Fruit fly (Drosophila melanogaster) whole organism, embryonic: Measurements from ENCODE around the gene CG6325.

Experiments
- CG1024 ChIP-seq: fragments of 200-800 bp; sonication (Bioruptor generic); IDR thresholded peaks from 2 replicates; pipeline ENCODE4 v1.3.6; 2022; ENCODE audit warnings: missing biosample characterization, missing genetic modification characterization
- CG10654 ChIP-seq: fragments of 200-800 bp; sonication (Bioruptor generic); optimal IDR thresholded peaks from 2 replicates; lab custom pipeline; 2016; ENCODE audit warnings: missing biosample characterization, missing genetic modification characterization
- CG11456 ChIP-seq: fragments of 200-800 bp; sonication (Bioruptor generic); IDR thresholded peaks from 3 replicates; pipeline ENCODE4 v1.3.6; 2022; ENCODE audit warnings: missing biosample characterization, missing genetic modification characterization
- CG11560 ChIP-seq: fragments of 200-800 bp; sonication (Bioruptor generic); IDR thresholded peaks from 3 replicates; pipeline ENCODE4 v1.3.6; 2022; ENCODE audit warnings: missing biosample characterization, missing genetic modification characterization
- CG12104 ChIP-seq: fragments of 200-800 bp; sonication (Bioruptor generic); optimal IDR thresholded peaks from 3 replicates; lab custom pipeline; 2016; ENCODE audit warnings: missing biosample characterization, missing genetic modification characterization
- CG12219 ChIP-seq: fragments of 200-800 bp; sonication (Bioruptor generic); optimal IDR thresholded peaks from 3 replicates; lab custom pipeline; 2018; ENCODE audit warnings: missing biosample characterization, mild to moderate bottlenecking, missing genetic modification characterization
- CG17385 ChIP-seq: fragments of 200-800 bp; sonication (Bioruptor generic); optimal IDR thresholded peaks from 3 replicates; lab custom pipeline; 2018; ENCODE audit warnings: missing biosample characterization, mild to moderate bottlenecking, missing genetic modification characterization
- CG18262 ChIP-seq: fragments of 200-800 bp; optimal IDR thresholded peaks from 3 replicates; lab custom pipeline; 2019; ENCODE audit warnings: missing biosample characterization, mild to moderate bottlenecking, missing genetic modification characterization, moderate library complexity
- CG32532 ChIP-seq: fragments of 200-800 bp; sonication (Bioruptor generic); IDR thresholded peaks from 2 replicates; pipeline ENCODE4 v1.3.6; 2022; ENCODE audit warnings: missing biosample characterization, missing genetic modification characterization
- CG34376 ChIP-seq: fragments of 200-800 bp; sonication (Bioruptor generic); optimal IDR thresholded peaks from 2 replicates; lab custom pipeline; 2018; ENCODE audit warnings: missing biosample characterization, mild to moderate bottlenecking, missing genetic modification characterization
- CG42726 ChIP-seq: fragments of 200-800 bp; sonication (Bioruptor generic); IDR thresholded peaks from 2 replicates; pipeline ENCODE4 v1.3.6; 2022; ENCODE audit warnings: missing biosample characterization, missing genetic modification characterization; ENCODE audit not compliant: partially characterized antibody
- CG4328 ChIP-seq: fragments of 200-800 bp; sonication (Bioruptor generic); optimal IDR thresholded peaks from 3 replicates; lab custom pipeline; 2017; ENCODE audit warnings: missing biosample characterization, missing genetic modification reagents, missing genetic modification characterization
- CG4820 ChIP-seq: fragments of 200-800 bp; sonication (Bioruptor generic); optimal IDR thresholded peaks from 3 replicates; lab custom pipeline; 2016; ENCODE audit warnings: missing biosample characterization, missing genetic modification characterization
- CG5245 ChIP-seq: fragments of 200-800 bp; sonication (Bioruptor generic); optimal IDR thresholded peaks from 3 replicates; lab custom pipeline; 2016; ENCODE audit warnings: missing biosample characterization, missing genetic modification characterization
- CG6813 ChIP-seq: fragments of 200-800 bp; sonication (Bioruptor generic); optimal IDR thresholded peaks from 2 replicates; lab custom pipeline; 2017; ENCODE audit warnings: missing biosample characterization, missing genetic modification characterization, mild to moderate bottlenecking, moderate library complexity, missing genetic modification reagents
- CG8089 ChIP-seq: fragments of 200-800 bp; sonication (Bioruptor generic); optimal IDR thresholded peaks from 3 replicates; lab custom pipeline; 2016; ENCODE audit warnings: missing biosample characterization, missing genetic modification characterization
- CG8281 ChIP-seq: fragments of 200-800 bp; sonication (Bioruptor generic); optimal IDR thresholded peaks from 2 replicates; lab custom pipeline; 2018; ENCODE audit warnings: missing biosample characterization, mild to moderate bottlenecking, missing genetic modification characterization, moderate library complexity
- CG9876 ChIP-seq: fragments of 200-800 bp; sonication (Bioruptor generic); optimal IDR thresholded peaks from 2 replicates; lab custom pipeline; 2016; ENCODE audit warnings: missing biosample characterization, missing genetic modification characterization
- Deaf1 ChIP-seq: fragments of 200-800 bp; optimal IDR thresholded peaks from 3 replicates; lab custom pipeline; 2019; ENCODE audit warnings: missing biosample characterization, mild to moderate bottlenecking, missing genetic modification characterization, moderate library complexity
- Dp ChIP-seq: fragments of 200-800 bp; sonication (Bioruptor generic); optimal IDR thresholded peaks from 2 replicates; lab custom pipeline; 2018; ENCODE audit warnings: missing biosample characterization, mild to moderate bottlenecking, missing genetic modification characterization, moderate library complexity
- Drgx ChIP-seq: fragments of 200-800 bp; sonication (Bioruptor generic); IDR thresholded peaks from 2 replicates; pipeline ENCODE4 v1.3.6; 2022; ENCODE audit warnings: missing biosample characterization, missing genetic modification characterization
- HHEX ChIP-seq: fragments of 200-800 bp; sonication (Bioruptor generic); optimal IDR thresholded peaks from 3 replicates; lab custom pipeline; 2017; ENCODE audit warnings: missing biosample characterization, mild to moderate bottlenecking, missing genetic modification characterization, missing genetic modification reagents
- HLH54F ChIP-seq: fragments of 200-800 bp; sonication (Bioruptor generic); optimal IDR thresholded peaks from 3 replicates; lab custom pipeline; 2016; ENCODE audit warnings: missing biosample characterization, missing genetic modification characterization
- Lhr ChIP-seq: fragments of 200-800 bp; sonication (Bioruptor generic); optimal IDR thresholded peaks from 3 replicates; lab custom pipeline; 2017; ENCODE audit warnings: mild to moderate bottlenecking, missing biosample characterization, missing genetic modification reagents, missing genetic modification characterization
- Pdp1 ChIP-seq, 2 experiments: fragments of 200-800 bp; sonication (Bioruptor generic); optimal IDR thresholded peaks; 3 replicates each; lab custom pipeline; 2016; ENCODE audit warnings: missing biosample characterization in 2 of 2, missing genetic modification characterization in 2 of 2, mild to moderate bottlenecking in 1 of 2, moderate library complexity in 1 of 2
- Ravus ChIP-seq: fragments of 200-800 bp; sonication (Bioruptor generic); IDR thresholded peaks from 2 replicates; pipeline ENCODE4 v1.3.6; 2022; ENCODE audit warnings: missing biosample characterization, missing genetic modification characterization
- Rfx ChIP-seq: fragments of 200-800 bp; sonication (Bioruptor generic); IDR thresholded peaks from 2 replicates; pipeline ENCODE4 v1.3.6; 2022; ENCODE audit warnings: missing biosample characterization, missing genetic modification characterization
- Sin3A ChIP-seq: fragments of >200 bp; optimal IDR thresholded peaks from 2 replicates; lab custom pipeline; 2018
- Xbp1 ChIP-seq: fragments of 200-800 bp; sonication (Bioruptor generic); optimal IDR thresholded peaks from 3 replicates; lab custom pipeline; 2016; ENCODE audit warnings: missing biosample characterization, mild to moderate bottlenecking, missing genetic modification characterization
- bsh ChIP-seq, 2 experiments: fragments of 200-800 bp; sonication (Bioruptor generic); optimal IDR thresholded peaks; 2 replicates each; lab custom pipeline; 2017 to 2018; ENCODE audit warnings: mild to moderate bottlenecking in 2 of 2, missing biosample characterization in 2 of 2, missing genetic modification characterization in 2 of 2, moderate library complexity in 1 of 2
- cad ChIP-seq: fragments of >200 bp; optimal IDR thresholded peaks from 2 replicates; lab custom pipeline; 2017; ENCODE audit warnings: missing biosample characterization, missing genetic modification characterization
- cg ChIP-seq: fragments of 200-800 bp; sonication (Bioruptor generic); optimal IDR thresholded peaks from 3 replicates; lab custom pipeline; 2019; ENCODE audit warnings: missing biosample characterization, mild to moderate bottlenecking, missing genetic modification characterization, moderate library complexity
- croc ChIP-seq: fragments of 200-800 bp; sonication (Bioruptor generic); conservative IDR thresholded peaks from 3 replicates; pipeline ENCODE4 v1.3.6; 2022; ENCODE audit warnings: missing biosample characterization, missing genetic modification characterization
- her ChIP-seq: fragments of 200-800 bp; sonication (Bioruptor generic); optimal IDR thresholded peaks from 2 replicates; lab custom pipeline; 2016; ENCODE audit warnings: missing biosample characterization, missing genetic modification characterization
- insv ChIP-seq, 2 experiments: fragments of 200-800 bp; sonication (Bioruptor generic); optimal IDR thresholded peaks; 3 replicates each; lab custom pipeline; 2016 to 2018; ENCODE audit warnings: missing biosample characterization in 2 of 2, missing genetic modification characterization in 2 of 2
- lbe ChIP-seq: fragments of 200-800 bp; sonication (Bioruptor generic); optimal IDR thresholded peaks from 2 replicates; lab custom pipeline; 2016; ENCODE audit warnings: missing biosample characterization, mild to moderate bottlenecking, missing genetic modification characterization
- lola ChIP-seq, 3 experiments: fragments of >200 bp in 2 of 3; fragments of 200-800 bp in 1 of 3; sonication (Bioruptor generic) in 1 of 3; optimal IDR thresholded peaks; 2 replicates each; lab custom pipeline; 2017 to 2019; ENCODE audit warnings: missing biosample characterization in 3 of 3, missing genetic modification characterization in 3 of 3, mild to moderate bottlenecking in 1 of 3, moderate library complexity in 1 of 3
- nerfin-2 ChIP-seq: fragments of 200-800 bp; sonication (Bioruptor generic); IDR thresholded peaks from 2 replicates; pipeline ENCODE4 v1.3.6; 2022; ENCODE audit warnings: missing biosample characterization, missing genetic modification characterization; ENCODE audit not compliant: partially characterized antibody
- odd ChIP-seq: fragments of 200-800 bp; sonication (Bioruptor generic); optimal IDR thresholded peaks from 2 replicates; lab custom pipeline; 2017; ENCODE audit warnings: missing biosample characterization, mild to moderate bottlenecking, missing genetic modification characterization
- p53 ChIP-seq: fragments of 200-800 bp; sonication (Bioruptor generic); optimal IDR thresholded peaks from 2 replicates; lab custom pipeline; 2016; ENCODE audit warnings: missing biosample characterization, missing genetic modification characterization
- salm ChIP-seq: fragments of 200-800 bp; sonication (Bioruptor generic); optimal IDR thresholded peaks from 2 replicates; lab custom pipeline; 2018; ENCODE audit warnings: missing biosample characterization, mild to moderate bottlenecking, missing genetic modification characterization
- schlank ChIP-seq: fragments of 200-800 bp; sonication (Bioruptor generic); optimal IDR thresholded peaks from 2 replicates; lab custom pipeline; 2018; ENCODE audit warnings: missing biosample characterization, mild to moderate bottlenecking, missing genetic modification characterization
- sd ChIP-seq: fragments of 200-800 bp; sonication (Bioruptor generic); optimal IDR thresholded peaks from 3 replicates; lab custom pipeline; 2018; ENCODE audit warnings: missing biosample characterization, mild to moderate bottlenecking, missing genetic modification characterization, moderate library complexity
- shn ChIP-seq: fragments of 200-800 bp; sonication (Bioruptor generic); optimal IDR thresholded peaks from 3 replicates; lab custom pipeline; 2016; ENCODE audit warnings: missing biosample characterization, missing genetic modification characterization
- ssp ChIP-seq: fragments of 200-800 bp; sonication (Bioruptor generic); IDR thresholded peaks from 2 replicates; pipeline ENCODE4 v1.3.6; 2022; ENCODE audit warnings: missing biosample characterization, missing genetic modification characterization
- stc ChIP-seq: fragments of 200-800 bp; sonication (Bioruptor generic); IDR thresholded peaks from 2 replicates; pipeline ENCODE4 v1.3.6; 2022; ENCODE audit warnings: missing biosample characterization, missing genetic modification characterization
- tgo ChIP-seq: fragments of 200-800 bp; sonication (Bioruptor generic); IDR thresholded peaks from 3 replicates; pipeline ENCODE4 v1.3.6; 2022; ENCODE audit warnings: missing biosample characterization, missing genetic modification characterization
- unpg ChIP-seq: fragments of 200-800 bp; sonication (Bioruptor generic); optimal IDR thresholded peaks from 3 replicates; lab custom pipeline; 2018; ENCODE audit warnings: missing biosample characterization, mild to moderate bottlenecking, missing genetic modification characterization, moderate library complexity
- wek ChIP-seq: fragments of 200-800 bp; sonication (Bioruptor generic); optimal IDR thresholded peaks from 3 replicates; lab custom pipeline; 2018; ENCODE audit warnings: missing biosample characterization, mild to moderate bottlenecking, missing genetic modification characterization, moderate library complexity

CG6325 gene

DNA sequence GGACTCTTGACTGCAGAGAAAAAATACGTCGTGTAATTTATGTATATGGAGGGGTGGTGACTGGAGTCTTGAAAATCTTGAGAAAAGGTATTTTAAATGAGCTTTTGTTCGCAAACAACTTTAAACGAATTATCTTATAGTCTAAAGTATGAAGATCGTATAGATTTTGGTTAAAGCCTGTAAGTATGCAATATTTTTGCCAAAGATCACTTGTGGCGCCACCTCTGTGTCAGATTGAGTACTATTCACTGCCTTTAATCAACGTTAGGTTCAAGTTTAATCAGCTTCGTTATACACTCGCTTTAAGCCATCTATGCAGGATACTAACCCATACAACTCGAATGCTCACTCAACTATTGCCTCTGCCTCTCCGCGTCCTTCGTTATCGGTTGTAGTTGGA is 29.9 kb upstream of the CG6325 start (continued):
- TF ChIP-seq CG1024 (GFP tag; lab: Robert Waterston, UW) = 0 out of 2 replicates have a peak, but pooled peaks have one; percentile 4
- TF ChIP-seq CG4820 (GFP tag; lab: Kevin White, UChicago) = no peak
- TF ChIP-seq p53 (GFP tag; lab: Kevin White, UChicago) = no peak
- peak; percentile 20; the same call in 1 of the 2 replicates for TF ChIP-seq Rfx
- no peak for TF ChIP-seq CG18262 (tag; lab: Kevin White, UChicago)
- TF ChIP-seq schlank (tag; lab: Kevin White, UChicago) = no peak
- 0 out of 2 replicates have a peak, but pooled peaks have one; percentile 25 for TF ChIP-seq CG42726
- TF ChIP-seq CG11560 (tag; lab: Robert Waterston, UW) = no peak
- no peak for TF ChIP-seq nerfin-2 (GFP tag; lab: Robert Waterston, UW)
- TF ChIP-seq CG10654 (GFP tag; lab: Kevin White, UChicago) = no peak
- no peak for TF ChIP-seq Deaf1
- no peak for TF ChIP-seq CG32532 (GFP tag; lab: Robert Waterston, UW)
- TF ChIP-seq CG34376 (GFP tag; lab: Kevin White, UChicago) = no peak
- no peak for TF ChIP-seq lbe
- no peak for TF ChIP-seq stc (GFP tag; lab: Robert Waterston, UW)
- TF ChIP-seq CG6813 = no peak
- no peak for TF ChIP-seq Ravus
- no peak for TF ChIP-seq CG9876 (GFP tag; lab: Kevin White, UChicago)
- peak; percentile 2 for TF ChIP-seq Lhr (GFP tag; lab: Kevin White, UChicago)
- TF ChIP-seq CG11456 (GFP tag; lab: Robert Waterston, UW) = peak; percentile 8; the same call in 1 of the 3 replicates
- TF ChIP-seq CG4328 (GFP tag; lab: Kevin White, UChicago) = no peak
- no peak for TF ChIP-seq bsh (GFP tag; optimal IDR thresholded peaks at IDR 0.05; lab: Kevin White, UChicago)
- no peak for TF ChIP-seq salm (tag; lab: Kevin White, UChicago)

- TF ChIP-seq sd (peak; percentile 39), Pdp1 (GFP tag; optimal IDR thresholded peaks at IDR 0.05; lab: Kevin White, UChicago) (peak in 1 of 2 experiments; percentile 42), her (GFP tag; lab: Kevin White, UChicago) (no peak)
Measured at dm6 chr3R:10434489-10434888, 27.4 kb upstream of the CG6325 start, which contains the start of gene Cyp12e1. Gene Cyp12e1 (plus strand): TSS chr3R:10434789.

DNA sequence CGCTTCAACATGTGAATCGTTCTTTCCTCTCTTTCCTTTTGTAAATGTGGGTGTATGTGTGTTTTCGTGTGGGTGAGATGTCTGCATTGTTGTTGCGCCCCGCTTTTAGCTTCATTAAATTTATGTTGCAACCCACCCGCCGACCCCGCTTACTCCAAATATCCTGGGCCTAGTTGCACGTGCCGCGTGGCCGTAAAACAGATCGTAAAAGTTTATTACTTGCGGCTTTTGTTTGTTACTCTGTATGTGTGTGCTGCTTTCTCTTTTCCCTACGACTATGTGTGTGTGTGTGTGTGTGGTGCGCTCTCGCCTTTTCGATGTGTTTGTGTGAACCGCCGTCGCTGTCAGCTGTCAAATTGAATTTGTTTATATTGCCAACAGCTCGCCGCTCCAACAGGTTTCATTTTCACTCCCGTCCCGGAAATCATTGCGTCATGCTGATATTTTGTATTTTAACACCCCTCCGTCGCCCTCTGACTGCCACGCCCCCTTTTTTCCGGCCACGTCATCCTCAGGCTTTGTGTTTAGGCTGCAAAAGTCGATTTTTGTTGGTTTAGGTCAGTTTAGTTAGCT is 26.4 kb upstream of the CG6325 start:
- TF ChIP-seq tgo (GFP tag; lab: Robert Waterston, UW) = no peak
- no peak for TF ChIP-seq unpg (GFP tag; lab: Kevin White, UChicago)
- no peak for TF ChIP-seq insv (GFP tag; optimal IDR thresholded peaks at IDR 0.05; lab: Kevin White, UChicago)
- TF ChIP-seq ssp (GFP tag; lab: Robert Waterston, UW) = no peak
- TF ChIP-seq HLH54F = no peak
- peak; percentile 67 for TF ChIP-seq cad (GFP tag; lab: Kevin White, UChicago)
- no peak for TF ChIP-seq CG5245
- TF ChIP-seq wek (GFP tag; lab: Kevin White, UChicago) = no peak
- peak; percentile 13 for TF ChIP-seq Xbp1 (GFP tag; lab: Kevin White, UChicago)
- no peak for TF ChIP-seq lola (GFP tag; optimal IDR thresholded peaks at IDR 0.05; lab: Kevin White, UChicago)
- no peak for TF ChIP-seq Dp (GFP tag; lab: Kevin White, UChicago)
- TF ChIP-seq odd (GFP tag; lab: Kevin White, UChicago) = no peak
- no peak for TF ChIP-seq Sin3A
- no peak for TF ChIP-seq CG12104 (GFP tag; lab: Kevin White, UChicago)
- no peak for TF ChIP-seq Drgx (GFP tag; lab: Robert Waterston, UW)
- TF ChIP-seq CG17385 (GFP tag; lab: Kevin White, UChicago) = no peak
- TF ChIP-seq CG12219 (GFP tag; lab: Kevin White, UChicago) = no peak
- no peak for TF ChIP-seq CG8089 (GFP tag; lab: Kevin White, UChicago)
- TF ChIP-seq CG8281 = no peak
- no peak for TF ChIP-seq croc (GFP tag; lab: Robert Waterston, UW)
- no peak for TF ChIP-seq HHEX (GFP tag; lab: Kevin White, UChicago)
- TF ChIP-seq shn = no peak
- TF ChIP-seq cg (GFP tag; lab: Kevin White, UChicago) = peak; percentile 49
